Worm (Caenorhabditis elegans) whole organism, L1 larva: ENCODE data around the gene B0336.7.

Source experiments
- C04F5.9 ChIP-seq: sonication (generic microtip); optimal IDR thresholded peaks from 2 replicates; lab custom pipeline; 2016; ENCODE audit warnings: missing genetic modification characterization, missing compliant biosample characterization
- C34B4.2 ChIP-seq: sonication (generic microtip); optimal IDR thresholded peaks from 2 replicates; lab custom pipeline; 2017; ENCODE audit warnings: mild to moderate bottlenecking, missing genetic modification characterization, missing compliant biosample characterization
- aha-1 ChIP-seq: fragments of 150-350 bp; optimal IDR thresholded peaks from 2 replicates; lab custom pipeline; 2014; ENCODE audit warnings: missing biosample characterization, missing genetic modification characterization
- alr-1 ChIP-seq: fragments of 200-800 bp; sonication (Bioruptor generic); optimal IDR thresholded peaks from 2 replicates; lab custom pipeline; 2018; ENCODE audit warnings: borderline replicate concordance, mild to moderate bottlenecking, missing genetic modification characterization, missing compliant biosample characterization
- aly-2 ChIP-seq: fragments of 150-350 bp; optimal IDR thresholded peaks from 2 replicates; lab custom pipeline; 2014; ENCODE audit warnings: missing biosample characterization, missing genetic modification characterization
- blmp-1 ChIP-seq: fragments of 150-350 bp; optimal IDR thresholded peaks from 2 replicates; lab custom pipeline; 2014; ENCODE audit warnings: missing biosample characterization, missing genetic modification characterization
- ceh-63 ChIP-seq: fragments of 200-800 bp; sonication (Bioruptor generic); optimal IDR thresholded peaks from 2 replicates; lab custom pipeline; 2018; ENCODE audit warnings: mild to moderate bottlenecking, missing genetic modification characterization, missing compliant biosample characterization
- ceh-82 ChIP-seq, 3 experiments: fragments of 150-350 bp in 1 of 3; sonication (generic microtip) in 2 of 3; optimal IDR thresholded peaks; 2 replicates each; lab custom pipeline; 2014 to 2017; ENCODE audit warnings: missing biosample characterization in 3 of 3, missing genetic modification characterization in 3 of 3
- ceh-88 ChIP-seq: fragments of 200-800 bp; sonication (Bioruptor generic); IDR thresholded peaks from 2 replicates; pipeline ENCODE4 v1.3.6; 2022; ENCODE audit warnings: missing genetic modification characterization, missing compliant biosample characterization
- dpl-1 ChIP-seq, 3 experiments: fragments of 150-350 bp in 2 of 3; sonication (generic microtip) in 1 of 3; optimal IDR thresholded peaks; 2 replicates each; lab custom pipeline; 2014 to 2017; ENCODE audit warnings: missing biosample characterization in 3 of 3, missing genetic modification characterization in 3 of 3, missing genetic modification reagents in 3 of 3
- efl-3 ChIP-seq: fragments of 200-800 bp; sonication (Bioruptor generic); optimal IDR thresholded peaks from 2 replicates; lab custom pipeline; 2018; ENCODE audit warnings: mild to moderate bottlenecking, missing genetic modification characterization, missing compliant biosample characterization
- egl-13 ChIP-seq: sonication (generic microtip); optimal IDR thresholded peaks from 2 replicates; lab custom pipeline; 2016; ENCODE audit warnings: missing genotype, missing genetic modification reagents, missing genetic modification characterization, missing compliant biosample characterization
- elt-2 ChIP-seq: sonication (generic microtip); optimal IDR thresholded peaks from 2 replicates; lab custom pipeline; 2016; ENCODE audit warnings: missing genetic modification characterization, mild to moderate bottlenecking, inconsistent platforms, missing compliant biosample characterization, missing genetic modification reagents
- elt-3 ChIP-seq, 6 experiments: fragments of 150-350 bp in 1 of 6; sonication (generic microtip); optimal IDR thresholded peaks; 2 replicates each; lab custom pipeline; 2017 to 2018; ENCODE audit warnings: missing biosample characterization in 6 of 6, missing genetic modification characterization in 6 of 6, inconsistent platforms in 1 of 6
- ets-5 ChIP-seq: fragments of 200-800 bp; sonication (Bioruptor generic); IDR thresholded peaks from 2 replicates; pipeline ENCODE4 v1.3.6; 2022; ENCODE audit warnings: missing genetic modification characterization, missing compliant biosample characterization
- fkh-4 ChIP-seq: sonication (generic microtip); optimal IDR thresholded peaks from 2 replicates; lab custom pipeline; 2016; ENCODE audit warnings: missing compliant biosample characterization, missing genetic modification characterization, borderline replicate concordance
- grh-1 ChIP-seq: fragments of 200-800 bp; sonication (Bioruptor generic); IDR thresholded peaks from 2 replicates; pipeline ENCODE4 v1.3.6; 2022; ENCODE audit warnings: missing genetic modification reagents, missing genetic modification characterization, missing compliant biosample characterization
- hlh-17 ChIP-seq: fragments of 200-800 bp; sonication (Bioruptor generic); optimal IDR thresholded peaks from 2 replicates; lab custom pipeline; 2018; ENCODE audit warnings: missing genetic modification characterization, mild to moderate bottlenecking, missing compliant biosample characterization, moderate library complexity, borderline replicate concordance
- hlh-4 ChIP-seq: sonication (generic microtip); optimal IDR thresholded peaks from 2 replicates; lab custom pipeline; 2016; ENCODE audit warnings: mild to moderate bottlenecking, missing genetic modification characterization, missing compliant biosample characterization
- hpl-2 ChIP-seq: fragments of 150-350 bp; optimal IDR thresholded peaks from 2 replicates; lab custom pipeline; 2014; ENCODE audit warnings: missing biosample characterization, missing genetic modification reagents, missing genetic modification characterization
- lin-15B ChIP-seq: fragments of 150-350 bp; sonication (generic microtip); optimal IDR thresholded peaks from 3 replicates; lab custom pipeline; 2014; ENCODE audit warnings: missing biosample characterization, missing genetic modification characterization
- lir-3 ChIP-seq: sonication (generic microtip); optimal IDR thresholded peaks from 2 replicates; lab custom pipeline; 2016; ENCODE audit warnings: mild to moderate bottlenecking, missing genetic modification characterization, moderate library complexity, missing compliant biosample characterization; ENCODE audit not compliant: poor library complexity
- mab-9 ChIP-seq: fragments of 200-800 bp; sonication (Bioruptor generic); IDR thresholded peaks from 2 replicates; pipeline ENCODE4 v1.3.6; 2022; ENCODE audit warnings: missing genetic modification reagents, missing genetic modification characterization, missing compliant biosample characterization
- mef-2 ChIP-seq: fragments of 150-350 bp; optimal IDR thresholded peaks from 2 replicates; lab custom pipeline; 2014; ENCODE audit warnings: missing biosample characterization, missing genetic modification characterization
- nhr-12 ChIP-seq: sonication (generic microtip); optimal IDR thresholded peaks from 2 replicates; lab custom pipeline; 2017; ENCODE audit warnings: missing biosample characterization, missing genetic modification characterization
- nhr-19 ChIP-seq: fragments of 200-800 bp; sonication (Bioruptor generic); conservative IDR thresholded peaks from 2 replicates; pipeline ENCODE4 v1.3.6; 2022; ENCODE audit warnings: missing genetic modification characterization, missing compliant biosample characterization
- nhr-20 ChIP-seq: sonication (generic microtip); optimal IDR thresholded peaks from 2 replicates; lab custom pipeline; 2016; ENCODE audit warnings: mild to moderate bottlenecking, missing genetic modification characterization, missing compliant biosample characterization
- nhr-237 ChIP-seq: fragments of 150-350 bp; optimal IDR thresholded peaks from 2 replicates; lab custom pipeline; 2014; ENCODE audit warnings: missing biosample characterization, missing genetic modification characterization
- nhr-77 ChIP-seq: fragments of 150-350 bp; optimal IDR thresholded peaks from 2 replicates; lab custom pipeline; 2014; ENCODE audit warnings: missing biosample characterization, missing genetic modification characterization
- nhr-90 ChIP-seq: sonication (generic microtip); optimal IDR thresholded peaks from 2 replicates; lab custom pipeline; 2016; ENCODE audit warnings: mild to moderate bottlenecking, missing genetic modification characterization, missing compliant biosample characterization; ENCODE audit not compliant: poor library complexity
- pag-3 ChIP-seq: sonication (generic microtip); optimal IDR thresholded peaks from 2 replicates; lab custom pipeline; 2017; ENCODE audit warnings: missing genetic modification characterization, mild to moderate bottlenecking, missing compliant biosample characterization, antibody characterized with exemption, borderline replicate concordance; ENCODE audit not compliant: insufficient read depth
- rnt-1 ChIP-seq: sonication (generic microtip); optimal IDR thresholded peaks from 2 replicates; lab custom pipeline; 2016; ENCODE audit warnings: mild to moderate bottlenecking, missing genetic modification characterization, moderate library complexity, missing compliant biosample characterization
- sox-4 ChIP-seq: sonication (generic microtip); optimal IDR thresholded peaks from 2 replicates; lab custom pipeline; 2016; ENCODE audit warnings: missing genetic modification characterization, missing compliant biosample characterization
- unc-62 ChIP-seq: fragments of 150-350 bp; optimal IDR thresholded peaks from 2 replicates; lab custom pipeline; 2014; ENCODE audit warnings: missing biosample characterization, missing genetic modification reagents, missing genetic modification characterization
- unc-86 ChIP-seq: sonication (generic microtip); optimal IDR thresholded peaks from 2 replicates; lab custom pipeline; 2016; ENCODE audit warnings: missing genetic modification characterization, missing compliant biosample characterization
- zag-1 ChIP-seq: fragments of 150-350 bp; optimal IDR thresholded peaks from 2 replicates; lab custom pipeline; 2014; ENCODE audit warnings: missing biosample characterization, missing genetic modification characterization
- zip-4 ChIP-seq: fragments of 200-800 bp; sonication (Bioruptor generic); optimal IDR thresholded peaks from 2 replicates; lab custom pipeline; 2018; ENCODE audit warnings: mild to moderate bottlenecking, missing genetic modification characterization, moderate library complexity, missing compliant biosample characterization
- ztf-11 ChIP-seq, 2 experiments: sonication (generic microtip); optimal IDR thresholded peaks; 2 replicates each; lab custom pipeline; 2016 to 2017; ENCODE audit warnings: missing genetic modification characterization in 2 of 2, missing biosample characterization in 1 of 2, missing compliant biosample characterization in 1 of 2

Gene B0336.7

ce11 chrIII:5721888-5722287, 24.7 kb upstream of the B0336.7 start (continued):
- no peak for TF ChIP-seq ceh-63 (GFP tag; lab: Kevin White, UChicago)
- TF ChIP-seq ztf-11 (tag; optimal IDR thresholded peaks at IDR 0.05; lab: Kevin White, UChicago), result peak in 1 of 2 experiments; percentile 88
- TF ChIP-seq fkh-4 (tag; lab: Kevin White, UChicago), result peak; percentile 93
- no peak for TF ChIP-seq unc-62 (GFP tag; lab: Kevin White, UChicago)
- TF ChIP-seq pag-3, result peak; percentile 69
- TF ChIP-seq rnt-1, result peak; percentile 98
- TF ChIP-seq nhr-77 (tag; lab: Kevin White, UChicago), result peak; percentile 22
- TF ChIP-seq ceh-88 (GFP tag; lab: Robert Waterston, UW), result no peak
- no peak for TF ChIP-seq aha-1
- TF ChIP-seq C04F5.9, result peak; percentile 79
- peak; percentile 80 for TF ChIP-seq egl-13 (tag; lab: Kevin White, UChicago)
- TF ChIP-seq lir-3 (tag; lab: Kevin White, UChicago), result peak; percentile 94
- peak; percentile 65 for TF ChIP-seq grh-1 (GFP tag; lab: Robert Waterston, UW)
- TF ChIP-seq nhr-90 (tag; lab: Kevin White, UChicago), result peak; percentile 93
- TF ChIP-seq hlh-4, result peak; percentile 13
- peak; percentile 85 for TF ChIP-seq nhr-19
- peak; percentile 55 for TF ChIP-seq unc-86
- TF ChIP-seq C34B4.2 (tag; lab: Kevin White, UChicago), result no peak
- TF ChIP-seq elt-3 (tag; optimal IDR thresholded peaks at IDR 0.05; lab: Kevin White, UChicago), result peak in 3 of 6 experiments; percentile 5 to 68 (median 33)
- TF ChIP-seq aly-2 (tag; lab: Kevin White, UChicago), result no peak
- TF ChIP-seq nhr-237 (tag; lab: Kevin White, UChicago), result no peak
- TF ChIP-seq alr-1 (tag; lab: Kevin White, UChicago), result no peak
- TF ChIP-seq sox-4 (tag; lab: Kevin White, UChicago), result peak; percentile 93
- no peak for TF ChIP-seq zag-1 (tag; lab: Kevin White, UChicago)
- TF ChIP-seq hpl-2 (GFP tag; lab: Kevin White, UChicago), result no peak
- no peak for TF ChIP-seq nhr-12 (tag; lab: Kevin White, UChicago)
- TF ChIP-seq mef-2 (tag; lab: Kevin White, UChicago), result no peak
- TF ChIP-seq ceh-82 (tag; optimal IDR thresholded peaks at IDR 0.05; lab: Kevin White, UChicago), result peak; percentile 45 to 66 (median 60)
- TF ChIP-seq zip-4 (GFP tag; lab: Kevin White, UChicago), result peak; percentile 51
- peak; percentile 60 for TF ChIP-seq mab-9
- peak; percentile 81 to 91 (median 90) for TF ChIP-seq dpl-1 (GFP tag; optimal IDR thresholded peaks at IDR 0.05; lab: Kevin White, UChicago)
- TF ChIP-seq nhr-20 (tag; lab: Kevin White, UChicago), result peak; percentile 85
- peak; percentile 4 for TF ChIP-seq lin-15B (tag; lab: Kevin White, UChicago)
- TF ChIP-seq hlh-17 (GFP tag; lab: Kevin White, UChicago), result no peak
- peak; percentile 96 for TF ChIP-seq elt-2 (tag; lab: Kevin White, UChicago)
- no peak for TF ChIP-seq ets-5 (GFP tag; lab: Robert Waterston, UW)
- peak; percentile 37 for TF ChIP-seq efl-3

DNA sequence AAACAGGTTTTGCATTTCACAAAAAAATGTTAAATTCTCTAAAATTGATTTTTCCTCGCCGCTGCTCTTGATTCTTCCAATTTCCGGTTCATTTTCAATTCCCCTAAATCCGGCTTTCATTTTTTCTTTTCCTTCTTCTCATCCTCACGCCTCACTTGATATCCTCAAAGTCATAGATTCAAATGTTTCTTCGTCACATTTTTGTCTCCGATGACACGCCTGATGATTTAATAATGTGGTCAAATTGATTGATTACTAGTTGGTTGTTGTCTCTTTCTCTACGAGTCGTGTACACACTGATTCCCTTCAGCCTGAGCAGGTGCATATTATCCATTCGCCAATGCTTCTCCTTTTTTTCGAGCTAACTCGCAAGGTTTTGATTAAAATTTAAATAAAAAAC, 24.3 kb upstream of the B0336.7 start:
- TF ChIP-seq unc-86 (no peak), blmp-1 (tag; lab: Kevin White, UChicago) (peak; percentile 21), nhr-237 (tag; lab: Kevin White, UChicago) (no peak)
- TF ChIP-seq, all 84 proteins: peak for 1
